Worm (Caenorhabditis elegans): ENCODE measurements around the gene Y70C5A.4.

- TF ChIP-seq ceh-44 (GFP tag; IDR thresholded peaks at IDR 0.05): no peak
- TF ChIP-seq nhr-28 (tag; optimal IDR thresholded peaks at IDR 0.05): no peak
- no peak for TF ChIP-seq ces-1 (GFP tag; optimal IDR thresholded peaks at IDR 0.05)
- no peak for TF ChIP-seq daf-8 (GFP tag; IDR thresholded peaks at IDR 0.05)
- no peak for TF ChIP-seq daf-16 (GFP tag; optimal IDR thresholded peaks at IDR 0.05)
- no peak for TF ChIP-seq daf-16 (tag; optimal IDR thresholded peaks at IDR 0.05)
- no peak for TF ChIP-seq snpc-4 (tag; optimal IDR thresholded peaks at IDR 0.05)
- no peak for TF ChIP-seq lin-38 (GFP tag; IDR thresholded peaks at IDR 0.05)
- no peak for TF ChIP-seq spr-3 (GFP tag; optimal IDR thresholded peaks at IDR 0.05)
- TF ChIP-seq mdl-1 (tag; optimal IDR thresholded peaks at IDR 0.05): no peak
- no peak for TF ChIP-seq unc-62 (GFP tag; optimal IDR thresholded peaks at IDR 0.05 in 1 of 2)
- TF ChIP-seq unc-62 (tag; optimal IDR thresholded peaks at IDR 0.05): no peak
- no peak for TF ChIP-seq F26F4.8 (GFP tag; conservative IDR thresholded peaks at IDR 0.05)
- TF ChIP-seq jun-1 (tag; optimal IDR thresholded peaks at IDR 0.05): no peak
- TF ChIP-seq ZK546.5 (tag; optimal IDR thresholded peaks at IDR 0.05): no peak
Observed at ce11 chrV:16603102-16603501, 14.5 kb upstream of the Y70C5A.4 start, which contains the start of gene T03E6.8.

Measured in whole organism, L4 larva.